Worm (Caenorhabditis elegans) whole organism, late embryonic: ENCODE results near the gene ZK813.5.

Experiments
- C08G9.2 ChIP-seq: sonication (generic microtip); optimal IDR thresholded peaks from 2 replicates; lab custom pipeline; 2016; ENCODE audit warnings: mild to moderate bottlenecking, missing genetic modification characterization, moderate library complexity, missing compliant biosample characterization
- T23F11.4 ChIP-seq: fragments of 200-800 bp; sonication (Bioruptor generic); optimal IDR thresholded peaks from 2 replicates; lab custom pipeline; 2018; ENCODE audit warnings: mild to moderate bottlenecking, missing genetic modification characterization, missing compliant biosample characterization
- ahr-1 ChIP-seq: sonication (generic microtip); optimal IDR thresholded peaks from 2 replicates; lab custom pipeline; 2016; ENCODE audit warnings: missing genetic modification characterization, missing compliant biosample characterization
- ceh-14 ChIP-seq: sonication (generic microtip); optimal IDR thresholded peaks from 2 replicates; lab custom pipeline; 2016; ENCODE audit warnings: missing genotype, missing genetic modification characterization, missing compliant biosample characterization
- ceh-18 ChIP-seq: sonication (generic microtip); optimal IDR thresholded peaks from 2 replicates; lab custom pipeline; 2016; ENCODE audit warnings: missing genetic modification characterization, missing compliant biosample characterization
- ceh-19 ChIP-seq: fragments of 200-800 bp; sonication (Bioruptor generic); optimal IDR thresholded peaks from 2 replicates; lab custom pipeline; 2018; ENCODE audit warnings: mild to moderate bottlenecking, missing genetic modification characterization, missing compliant biosample characterization
- ceh-24 ChIP-seq: sonication (generic microtip); optimal IDR thresholded peaks from 2 replicates; lab custom pipeline; 2016; ENCODE audit warnings: mild to moderate bottlenecking, missing genetic modification characterization, missing compliant biosample characterization
- ceh-45 ChIP-seq: fragments of 200-800 bp; sonication (Bioruptor generic); IDR thresholded peaks from 2 replicates; pipeline ENCODE4 v1.3.6; 2022; ENCODE audit warnings: missing genetic modification reagents, missing genetic modification characterization, missing compliant biosample characterization
- ceh-9 ChIP-seq: sonication (generic microtip); optimal IDR thresholded peaks from 2 replicates; lab custom pipeline; 2016; ENCODE audit warnings: mild to moderate bottlenecking, missing genetic modification characterization, inconsistent platforms, missing compliant biosample characterization
- ets-4 ChIP-seq: sonication (generic microtip); optimal IDR thresholded peaks from 2 replicates; lab custom pipeline; 2016; ENCODE audit warnings: missing genetic modification characterization, missing compliant biosample characterization
- eyg-1 ChIP-seq: sonication (generic microtip); optimal IDR thresholded peaks from 2 replicates; lab custom pipeline; 2016; ENCODE audit warnings: missing genotype, missing genetic modification characterization, missing compliant biosample characterization
- fkh-10 ChIP-seq: fragments of 150-350 bp; optimal IDR thresholded peaks from 2 replicates; lab custom pipeline; 2014; ENCODE audit warnings: missing biosample characterization, missing genetic modification reagents, missing genetic modification characterization
- gmeb-2 ChIP-seq: sonication (generic microtip); optimal IDR thresholded peaks from 2 replicates; lab custom pipeline; 2016; ENCODE audit warnings: missing genetic modification characterization, inconsistent platforms, missing compliant biosample characterization
- mec-3 ChIP-seq: sonication (generic microtip); optimal IDR thresholded peaks from 2 replicates; lab custom pipeline; 2016; ENCODE audit warnings: borderline replicate concordance, missing genetic modification characterization, missing compliant biosample characterization
- pax-1 ChIP-seq: fragments of 150-350 bp; optimal IDR thresholded peaks from 2 replicates; lab custom pipeline; 2014; ENCODE audit warnings: missing biosample characterization, missing genetic modification characterization
- pha-4 ChIP-seq: fragments of 150-350 bp; optimal IDR thresholded peaks from 2 replicates; lab custom pipeline; 2018; ENCODE audit warnings: missing biosample characterization, missing genetic modification reagents, missing genetic modification characterization
- pqm-1 ChIP-seq: sonication (generic microtip); optimal IDR thresholded peaks from 2 replicates; lab custom pipeline; 2016; ENCODE audit warnings: missing genetic modification characterization, missing compliant biosample characterization
- unc-42 ChIP-seq: sonication (generic microtip); optimal IDR thresholded peaks from 2 replicates; lab custom pipeline; 2016; ENCODE audit warnings: missing genotype, missing genetic modification characterization, missing compliant biosample characterization
- unc-86 ChIP-seq: sonication (generic microtip); optimal IDR thresholded peaks from 2 replicates; lab custom pipeline; 2016; ENCODE audit warnings: missing genetic modification characterization, missing compliant biosample characterization

ZK813.5 gene

ce11 chrX:3399917-3400316, 51.1 kb downstream of the ZK813.5 start, which contains the start of gene cht-1:
Gene cht-1 (minus strand): TSS chrX:3400017.
- no peak for TF ChIP-seq ahr-1 (tag; lab: Kevin White, UChicago)
- TF ChIP-seq fkh-10 (GFP tag; lab: Kevin White, UChicago) = no peak
- no peak for TF ChIP-seq unc-86
- TF ChIP-seq gmeb-2 (tag; lab: Kevin White, UChicago) = no peak
- no peak for TF ChIP-seq ceh-14 (tag; lab: Kevin White, UChicago)
- TF ChIP-seq ets-4 = no peak
- no peak for TF ChIP-seq unc-42 (tag; lab: Kevin White, UChicago)
- no peak for TF ChIP-seq ceh-18 (tag; lab: Kevin White, UChicago)
- no peak for TF ChIP-seq ceh-24 (tag; lab: Kevin White, UChicago)
- TF ChIP-seq ceh-9 (tag; lab: Kevin White, UChicago) = no peak
- no peak for TF ChIP-seq C08G9.2 (tag; lab: Kevin White, UChicago)
- TF ChIP-seq ceh-19 = no peak
- no peak for TF ChIP-seq mec-3 (tag; lab: Kevin White, UChicago)
- TF ChIP-seq pax-1 (tag; lab: Kevin White, UChicago) = no peak
- no peak for TF ChIP-seq T23F11.4
- TF ChIP-seq eyg-1 (tag; lab: Kevin White, UChicago) = no peak
- TF ChIP-seq pha-4 (tag; lab: Kevin White, UChicago) = no peak
- TF ChIP-seq ceh-45 (GFP tag; lab: Robert Waterston, UW) = no peak
- TF ChIP-seq pqm-1 (tag; lab: Kevin White, UChicago) = no peak
